Fruit fly (Drosophila melanogaster): ENCODE data around the gene tHMG2.

tHMG2 gene

dm6 chr3R:22461673-22462585 lies 30.8 kb upstream of the tHMG2 start, which contains the start of the genes Rpn7 and AP-2mu (continued):
- TF ChIP-seq nmo (GFP tag; optimal IDR thresholded peaks at IDR 0.05) (peak; percentile 53), sug (tag; optimal IDR thresholded peaks at IDR 0.05) (peak; percentile 18), CG12659 (GFP tag; optimal IDR thresholded peaks at IDR 0.05) (peak; percentile 70), Fer3 (tag; optimal IDR thresholded peaks at IDR 0.05) (no peak), CG11723 (GFP tag; optimal IDR thresholded peaks at IDR 0.05) (no peak), CG34224 (GFP tag; IDR thresholded peaks at IDR 0.05; ENCODE audit: partially characterized antibody) (no peak), pzg (GFP tag; optimal IDR thresholded peaks at IDR 0.05) (peak; percentile 52), CG9932 (GFP tag; IDR thresholded peaks at IDR 0.05) (peak; percentile 43; the same call in 1 of the 2 replicates), kni (GFP tag; optimal IDR thresholded peaks at IDR 0.05) (peak; percentile 10), phol (tag; optimal IDR thresholded peaks at IDR 0.05) (peak; percentile 44), Optix (GFP tag; IDR thresholded peaks at IDR 0.05) (no peak), Xbp1 (GFP tag; optimal IDR thresholded peaks at IDR 0.05) (peak; percentile 30), ind (GFP tag; optimal IDR thresholded peaks at IDR 0.05) (peak; percentile 19), eve (GFP tag; optimal IDR thresholded peaks at IDR 0.05) (no peak)

dm6 chr3R:22464611-22465113 lies 28.1 kb upstream of the tHMG2 start, which contains the start of gene CG7054:
CG7054 (plus strand) TSS chr3R:22464985.
- TF ChIP-seq schlank (tag; optimal IDR thresholded peaks at IDR 0.05) (no peak), dmrt99B (tag; optimal IDR thresholded peaks at IDR 0.05) (no peak), Scr (GFP tag; IDR thresholded peaks at IDR 0.05; ENCODE audit: partially characterized antibody) (0 out of 2 replicates have a peak, but pooled peaks have one; percentile 10), CG6813 (GFP tag; optimal IDR thresholded peaks at IDR 0.05) (peak; percentile 6), ranshi (GFP tag; IDR thresholded peaks at IDR 0.05) (no peak), tx (GFP tag; optimal IDR thresholded peaks at IDR 0.05) (no peak), CG7372 (GFP tag; IDR thresholded peaks at IDR 0.05) (0 out of 2 replicates have a peak, but pooled peaks have one; percentile 38), CG2120 (GFP tag; optimal IDR thresholded peaks at IDR 0.05) (peak; percentile 48), lbe (GFP tag; optimal IDR thresholded peaks at IDR 0.05) (no peak), Asciz (GFP tag; optimal IDR thresholded peaks at IDR 0.05) (no peak), CG7839 (tag; optimal IDR thresholded peaks at IDR 0.05) (peak; percentile 53), row (GFP tag; IDR thresholded peaks at IDR 0.05) (peak; percentile 47; the same call in 2 of the 3 replicates), CG17186 (GFP tag; optimal IDR thresholded peaks at IDR 0.05) (no peak), ttk (GFP tag; IDR thresholded peaks at IDR 0.05) (no peak), NC2α (GFP tag; optimal IDR thresholded peaks at IDR 0.05) (no peak), CG1602 (GFP tag; optimal IDR thresholded peaks at IDR 0.05) (no peak), Stat92E (GFP tag; optimal IDR thresholded peaks at IDR 0.05) (no peak), CG10543 (GFP tag; optimal IDR thresholded peaks at IDR 0.05) (peak; percentile 56), caup (GFP tag; optimal IDR thresholded peaks at IDR 0.05; ENCODE audit: severe bottlenecking) (peak; percentile 63), CG4854 (GFP tag; optimal IDR thresholded peaks at IDR 0.05) (no peak), CG10431 (GFP tag; optimal IDR thresholded peaks at IDR 0.05) (no peak), CG9215 (GFP tag; IDR thresholded peaks at IDR 0.05) (no peak), Pdp1 (GFP tag; optimal IDR thresholded peaks at IDR 0.05) (no peak), CG1233 (GFP tag; optimal IDR thresholded peaks at IDR 0.05) (peak; percentile 13), lab (GFP tag; optimal IDR thresholded peaks at IDR 0.05) (peak; percentile 50), eyg (GFP tag; optimal IDR thresholded peaks at IDR 0.05) (no peak), CG17328 (GFP tag; IDR thresholded peaks at IDR 0.05) (no peak), chn (GFP tag; optimal IDR thresholded peaks at IDR 0.05) (no peak), gce (GFP tag; IDR thresholded peaks at IDR 0.05) (no peak), lilli (GFP tag; optimal IDR thresholded peaks at IDR 0.05) (peak; percentile 39), ase (GFP tag; IDR thresholded peaks at IDR 0.05) (no peak), prd (optimal IDR thresholded peaks at IDR 0.05) (no peak), prd (GFP tag; IDR thresholded peaks at IDR 0.05) (no peak)
